Worm (Caenorhabditis elegans) whole organism, late embryonic: ENCODE data around the gene spp-29.

Experiments used
- K09A11.1 ChIP-seq: sonication (generic microtip); optimal IDR thresholded peaks from 2 replicates; lab custom pipeline; 2017; ENCODE audit warnings: antibody characterized with exemption, mild to moderate bottlenecking, missing genetic modification characterization, missing compliant biosample characterization; ENCODE audit not compliant: insufficient read depth
- T23F11.4 ChIP-seq: fragments of 200-800 bp; sonication (Bioruptor generic); optimal IDR thresholded peaks from 2 replicates; lab custom pipeline; 2018; ENCODE audit warnings: mild to moderate bottlenecking, missing genetic modification characterization, missing compliant biosample characterization
- ceh-14 ChIP-seq: sonication (generic microtip); optimal IDR thresholded peaks from 2 replicates; lab custom pipeline; 2016; ENCODE audit warnings: missing genotype, missing genetic modification characterization, missing compliant biosample characterization
- ceh-18 ChIP-seq: sonication (generic microtip); optimal IDR thresholded peaks from 2 replicates; lab custom pipeline; 2016; ENCODE audit warnings: missing genetic modification characterization, missing compliant biosample characterization
- ceh-9 ChIP-seq: sonication (generic microtip); optimal IDR thresholded peaks from 2 replicates; lab custom pipeline; 2016; ENCODE audit warnings: mild to moderate bottlenecking, missing genetic modification characterization, inconsistent platforms, missing compliant biosample characterization
- che-1 ChIP-seq: sonication (generic microtip); optimal IDR thresholded peaks from 2 replicates; lab custom pipeline; 2016; ENCODE audit warnings: mild to moderate bottlenecking, missing genetic modification characterization, missing compliant biosample characterization
- dve-1 ChIP-seq: sonication (generic microtip); optimal IDR thresholded peaks from 2 replicates; lab custom pipeline; 2017; ENCODE audit warnings: antibody characterized with exemption, mild to moderate bottlenecking, missing genetic modification characterization, missing compliant biosample characterization
- elt-2 ChIP-seq: sonication (generic microtip); optimal IDR thresholded peaks from 2 replicates; lab custom pipeline; 2016; ENCODE audit warnings: missing genetic modification reagents, missing genetic modification characterization, missing compliant biosample characterization
- elt-4 ChIP-seq: sonication (generic microtip); optimal IDR thresholded peaks from 2 replicates; lab custom pipeline; 2016; ENCODE audit warnings: missing genetic modification characterization, missing compliant biosample characterization
- fax-1 ChIP-seq: sonication (generic microtip); optimal IDR thresholded peaks from 2 replicates; lab custom pipeline; 2016; ENCODE audit warnings: missing genotype, missing genetic modification characterization, missing compliant biosample characterization
- fkh-10 ChIP-seq: fragments of 150-350 bp; optimal IDR thresholded peaks from 2 replicates; lab custom pipeline; 2014; ENCODE audit warnings: missing biosample characterization, missing genetic modification reagents, missing genetic modification characterization
- fkh-6 ChIP-seq: sonication (generic microtip); optimal IDR thresholded peaks from 2 replicates; lab custom pipeline; 2016; ENCODE audit warnings: missing genetic modification characterization, missing compliant biosample characterization
- hlh-13 ChIP-seq: fragments of 200-800 bp; sonication (Bioruptor generic); optimal IDR thresholded peaks from 2 replicates; lab custom pipeline; 2018; ENCODE audit warnings: mild to moderate bottlenecking, missing genetic modification characterization, missing compliant biosample characterization
- hlh-30 ChIP-seq: sonication (generic microtip); optimal IDR thresholded peaks from 2 replicates; lab custom pipeline; 2017; ENCODE audit warnings: antibody characterized with exemption, missing genetic modification characterization, missing compliant biosample characterization; ENCODE audit not compliant: insufficient read depth
- hlh-6 ChIP-seq: sonication (generic microtip); optimal IDR thresholded peaks from 2 replicates; lab custom pipeline; 2016; ENCODE audit warnings: missing genotype, missing genetic modification characterization, missing compliant biosample characterization
- hlh-8 ChIP-seq: sonication (generic microtip); optimal IDR thresholded peaks from 2 replicates; lab custom pipeline; 2016; ENCODE audit warnings: missing genotype, missing genetic modification characterization, missing compliant biosample characterization
- lim-6 ChIP-seq: sonication (generic microtip); optimal IDR thresholded peaks from 2 replicates; lab custom pipeline; 2016; ENCODE audit warnings: missing genetic modification characterization, missing compliant biosample characterization
- lin-11 ChIP-seq: fragments of 200-800 bp; sonication (Bioruptor generic); optimal IDR thresholded peaks from 2 replicates; lab custom pipeline; 2018; ENCODE audit warnings: mild to moderate bottlenecking, missing genetic modification characterization, missing compliant biosample characterization
- mec-3 ChIP-seq: sonication (generic microtip); optimal IDR thresholded peaks from 2 replicates; lab custom pipeline; 2016; ENCODE audit warnings: borderline replicate concordance, missing genetic modification characterization, missing compliant biosample characterization
- nfya-1 ChIP-seq: sonication (generic microtip); optimal IDR thresholded peaks from 2 replicates; lab custom pipeline; 2017; ENCODE audit warnings: missing genetic modification characterization, mild to moderate bottlenecking, missing compliant biosample characterization, antibody characterized with exemption, moderate library complexity
- npax-4 ChIP-seq: sonication (generic microtip); optimal IDR thresholded peaks from 2 replicates; lab custom pipeline; 2016; ENCODE audit warnings: missing genetic modification characterization, missing compliant biosample characterization
- odd-2 ChIP-seq: sonication (generic microtip); optimal IDR thresholded peaks from 2 replicates; lab custom pipeline; 2017; ENCODE audit warnings: antibody characterized with exemption, mild to moderate bottlenecking, missing genetic modification characterization, missing compliant biosample characterization
- pag-3 ChIP-seq: sonication (generic microtip); optimal IDR thresholded peaks from 2 replicates; lab custom pipeline; 2016; ENCODE audit warnings: missing compliant biosample characterization, missing genetic modification characterization, borderline replicate concordance
- pax-1 ChIP-seq: fragments of 150-350 bp; optimal IDR thresholded peaks from 2 replicates; lab custom pipeline; 2014; ENCODE audit warnings: missing biosample characterization, missing genetic modification characterization
- pha-4 ChIP-seq: fragments of 150-350 bp; optimal IDR thresholded peaks from 2 replicates; lab custom pipeline; 2018; ENCODE audit warnings: missing biosample characterization, missing genetic modification reagents, missing genetic modification characterization
- pqm-1 ChIP-seq: sonication (generic microtip); optimal IDR thresholded peaks from 2 replicates; lab custom pipeline; 2016; ENCODE audit warnings: missing genetic modification characterization, missing compliant biosample characterization
- pros-1 ChIP-seq: fragments of 150-350 bp; optimal IDR thresholded peaks from 2 replicates; lab custom pipeline; 2014; ENCODE audit warnings: missing biosample characterization, missing genetic modification reagents, missing genetic modification characterization
- ref-2 ChIP-seq: sonication (generic microtip); optimal IDR thresholded peaks from 2 replicates; lab custom pipeline; 2016; ENCODE audit warnings: missing genetic modification characterization, missing compliant biosample characterization
- unc-3 ChIP-seq, 2 experiments: fragments of 200-800 bp in 1 of 2; sonication (Bioruptor generic) in 1 of 2; sonication (generic microtip) in 1 of 2; conservative IDR thresholded peaks in 1 of 2; optimal IDR thresholded peaks in 1 of 2; 2 replicates each; pipeline versions ENCODE4 v1.3.6 to Lab custom; 2016 to 2022; ENCODE audit warnings: missing compliant biosample characterization in 2 of 2, missing genetic modification characterization in 2 of 2, missing genetic modification reagents in 1 of 2
- unc-42 ChIP-seq: sonication (generic microtip); optimal IDR thresholded peaks from 2 replicates; lab custom pipeline; 2016; ENCODE audit warnings: missing genotype, missing genetic modification characterization, missing compliant biosample characterization
- unc-55 ChIP-seq: sonication (generic microtip); optimal IDR thresholded peaks from 2 replicates; lab custom pipeline; 2017; ENCODE audit warnings: missing biosample characterization, missing genetic modification reagents, missing genetic modification characterization
- unc-86 ChIP-seq: sonication (generic microtip); optimal IDR thresholded peaks from 2 replicates; lab custom pipeline; 2016; ENCODE audit warnings: missing genetic modification characterization, missing compliant biosample characterization
- zip-5 ChIP-seq: sonication (generic microtip); optimal IDR thresholded peaks from 2 replicates; lab custom pipeline; 2016; ENCODE audit warnings: missing genetic modification characterization, missing compliant biosample characterization
- ztf-16 ChIP-seq: sonication (generic microtip); optimal IDR thresholded peaks from 2 replicates; lab custom pipeline; 2017; ENCODE audit warnings: missing genetic modification characterization, missing compliant biosample characterization

The spp-29 gene

ce11 chrV:17696753-17697152, at the start of gene spp-29:
TSS of gene spp-29 (minus strand) at chrV:17696853.
- TF ChIP-seq unc-42 (tag; lab: Kevin White, UChicago) (no peak), pqm-1 (tag; lab: Kevin White, UChicago) (no peak), odd-2 (no peak), elt-4 (no peak), elt-2 (tag; lab: Kevin White, UChicago) (no peak), hlh-8 (tag; lab: Kevin White, UChicago) (no peak), hlh-30 (tag; lab: Kevin White, UChicago) (no peak), ztf-16 (tag; lab: Kevin White, UChicago) (no peak), fkh-6 (tag; lab: Kevin White, UChicago) (no peak), npax-4 (tag; lab: Kevin White, UChicago) (no peak), ref-2 (tag; lab: Kevin White, UChicago) (no peak), zip-5 (tag; lab: Kevin White, UChicago) (no peak), ceh-14 (tag; lab: Kevin White, UChicago) (no peak), nfya-1 (tag; lab: Kevin White, UChicago) (no peak), K09A11.1 (tag; lab: Kevin White, UChicago) (no peak), lim-6 (tag; lab: Kevin White, UChicago) (no peak)

DNA sequence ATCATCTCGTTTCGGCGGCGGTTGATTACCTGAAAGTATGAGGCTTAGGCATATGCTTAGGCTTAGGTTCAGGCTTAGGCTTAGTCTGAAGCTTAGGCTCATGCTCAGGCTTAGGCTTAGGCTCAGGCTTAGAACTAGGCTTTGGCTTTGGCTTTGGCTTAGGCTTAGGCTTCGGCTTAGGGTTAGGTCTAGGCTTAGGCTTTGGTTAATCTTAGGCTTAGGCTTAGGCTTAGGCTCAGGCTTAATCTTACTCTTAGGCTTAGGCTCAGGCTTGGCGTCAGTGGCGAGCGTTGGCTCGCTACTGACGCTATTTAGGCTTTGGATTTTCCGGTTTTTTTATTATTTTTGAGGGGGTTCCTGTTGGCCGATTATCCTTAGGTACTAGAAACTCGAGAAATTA, 47.1 kb upstream of the spp-29 start:
- TF ChIP-seq fkh-10 (no peak), dve-1 (tag; lab: Kevin White, UChicago) (peak; percentile 83)
- TF ChIP-seq, all 69 proteins: peak for 1

DNA sequence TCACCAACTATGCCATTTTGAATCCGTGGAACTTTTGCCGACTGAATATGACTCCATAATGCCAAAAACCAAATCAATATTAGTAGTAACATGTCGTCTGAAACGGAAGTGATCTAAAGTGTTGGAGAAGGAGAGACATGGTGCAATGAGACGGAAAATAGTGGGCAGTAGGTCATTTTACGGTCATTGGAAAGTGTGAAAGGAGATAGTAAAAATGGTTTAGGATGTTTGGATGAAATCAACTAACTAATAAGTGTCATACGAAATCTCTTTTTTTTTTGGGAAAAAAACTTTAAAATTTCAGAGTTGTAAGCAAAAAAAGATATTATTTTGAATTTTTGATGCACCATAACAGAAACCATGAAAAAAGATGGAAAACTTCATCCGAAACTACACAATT, 43.1 kb upstream of the spp-29 start, which contains the start of gene cutl-4:
Gene cutl-4 (minus strand): TSS at position 101 of the 400 bp plus-strand sequence.
- TF ChIP-seq T23F11.4 (GFP tag; lab: Kevin White, UChicago) (no peak), lin-11 (tag; lab: Kevin White, UChicago) (no peak), elt-2 (tag; lab: Kevin White, UChicago) (no peak), unc-86 (tag; lab: Kevin White, UChicago) (no peak), che-1 (tag; lab: Kevin White, UChicago) (no peak), ceh-9 (no peak), mec-3 (tag; lab: Kevin White, UChicago) (no peak), ceh-14 (tag; lab: Kevin White, UChicago) (no peak), fax-1 (tag; lab: Kevin White, UChicago) (no peak), hlh-6 (tag; lab: Kevin White, UChicago) (no peak), pha-4 (tag; lab: Kevin White, UChicago) (no peak), pros-1 (no peak), npax-4 (tag; lab: Kevin White, UChicago) (no peak), unc-3 (GFP tag; conservative IDR thresholded peaks at IDR 0.05; lab: Robert Waterston, UW) (no peak), unc-3 (tag; optimal IDR thresholded peaks at IDR 0.05; lab: Kevin White, UChicago) (no peak)

ce11 chrV:17732516-17732915, 35.9 kb upstream of the spp-29 start, which contains the start of gene twk-42:
TSS of gene twk-42 (minus strand) at chrV:17732616.
- no peak for TF ChIP-seq mec-3 (tag; lab: Kevin White, UChicago)
- TF ChIP-seq ceh-14 (tag; lab: Kevin White, UChicago) = no peak
- no peak for TF ChIP-seq hlh-13 (GFP tag; lab: Kevin White, UChicago)
- no peak for TF ChIP-seq ztf-16 (tag; lab: Kevin White, UChicago)
- TF ChIP-seq ref-2 (tag; lab: Kevin White, UChicago) = no peak
- no peak for TF ChIP-seq hlh-30 (tag; lab: Kevin White, UChicago)
- no peak for TF ChIP-seq zip-5 (tag; lab: Kevin White, UChicago)
- no peak for TF ChIP-seq pax-1 (tag; lab: Kevin White, UChicago)

ce11 chrV:17728757-17729156, 32.1 kb upstream of the spp-29 start:
- peak; percentile 75 for TF ChIP-seq unc-55 (GFP tag; lab: Kevin White, UChicago)
- TF ChIP-seq ceh-18 (tag; lab: Kevin White, UChicago) = peak; percentile 29
- no peak for TF ChIP-seq pag-3 (tag; lab: Kevin White, UChicago)
